Worm (Caenorhabditis elegans) whole organism, midembryonic: Measurements from ENCODE around the gene his-59.

ENCODE experiments used
- T22C8.4 ChIP-seq: fragments of 200-800 bp; sonication (Bioruptor generic); IDR thresholded peaks from 2 replicates; pipeline ENCODE4 v1.3.6; 2022; ENCODE audit warnings: missing genetic modification characterization, missing compliant biosample characterization
- flt-1 ChIP-seq: fragments of 200-800 bp; sonication (Bioruptor generic); IDR thresholded peaks from 2 replicates; pipeline ENCODE4 v1.3.6; 2022; ENCODE audit warnings: missing genetic modification characterization, missing compliant biosample characterization
- klf-2 ChIP-seq: fragments of 200-800 bp; sonication (Bioruptor generic); conservative IDR thresholded peaks from 2 replicates; pipeline ENCODE4 v1.3.6; 2022; ENCODE audit warnings: missing genetic modification reagents, missing genetic modification characterization, missing compliant biosample characterization
- med-1 ChIP-seq: sonication (generic microtip); optimal IDR thresholded peaks from 2 replicates; lab custom pipeline; 2017; ENCODE audit warnings: missing genetic modification characterization, mild to moderate bottlenecking, missing compliant biosample characterization, antibody characterized with exemption, missing genetic modification reagents; ENCODE audit not compliant: insufficient read depth
- tab-1 ChIP-seq: fragments of 200-800 bp; sonication (Bioruptor generic); IDR thresholded peaks from 2 replicates; pipeline ENCODE4 v1.3.6; 2022; ENCODE audit warnings: missing genetic modification characterization, missing compliant biosample characterization
- ztf-23 ChIP-seq: fragments of 200-800 bp; sonication (Bioruptor generic); IDR thresholded peaks from 2 replicates; pipeline ENCODE4 v1.3.6; 2022; ENCODE audit warnings: missing genetic modification reagents, missing genetic modification characterization, missing compliant biosample characterization

DNA sequence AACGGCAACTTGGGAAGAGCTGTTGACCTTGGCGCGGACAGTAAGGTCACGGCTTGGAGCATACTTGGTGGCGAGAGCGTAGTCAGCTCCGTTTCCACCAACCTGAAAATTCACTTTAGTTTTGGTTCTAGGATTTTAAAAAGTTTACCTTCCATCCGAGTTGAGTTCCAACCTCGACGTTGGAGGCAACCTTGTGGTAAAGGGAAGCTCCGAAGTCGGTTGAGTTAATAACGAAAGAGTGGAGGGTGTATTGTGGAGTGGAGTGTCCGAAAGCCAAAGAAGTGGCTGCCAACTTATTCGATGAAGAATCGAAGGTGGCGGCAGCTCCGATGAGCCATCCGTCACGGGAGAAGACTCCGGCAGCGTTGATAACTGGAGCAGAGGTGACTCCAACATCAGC, 18.7 kb downstream of the his-59 start:
- no peak for TF ChIP-seq flt-1
- no peak for TF ChIP-seq tab-1 (GFP tag; lab: Robert Waterston, UW)
- TF ChIP-seq ztf-23 (GFP tag; lab: Robert Waterston, UW) = no peak
- TF ChIP-seq klf-2 (GFP tag; lab: Robert Waterston, UW) = no peak
- no peak for TF ChIP-seq T22C8.4 (GFP tag; lab: Robert Waterston, UW)
- no peak for TF ChIP-seq med-1 (GFP tag; lab: Kevin White, UChicago)
